Fruit fly (Drosophila melanogaster) whole organism, embryonic: Measurements from ENCODE around the gene Sec5.

Experiments used
- CG11504 ChIP-seq: fragments of 200-800 bp; sonication (Bioruptor generic); optimal IDR thresholded peaks from 3 replicates; lab custom pipeline; 2019; ENCODE audit warnings: missing biosample characterization, mild to moderate bottlenecking, missing genetic modification characterization, moderate library complexity
- CG14014 ChIP-seq: fragments of 200-800 bp; sonication (Bioruptor generic); IDR thresholded peaks from 2 replicates; pipeline ENCODE4 v1.3.6; 2022; ENCODE audit warnings: missing biosample characterization, missing genetic modification characterization
- CG2678 ChIP-seq: fragments of 200-800 bp; sonication (Bioruptor generic); optimal IDR thresholded peaks from 3 replicates; lab custom pipeline; 2019; ENCODE audit warnings: missing biosample characterization, mild to moderate bottlenecking, missing genetic modification characterization, moderate library complexity
- CG34376 ChIP-seq: fragments of 200-800 bp; sonication (Bioruptor generic); optimal IDR thresholded peaks from 2 replicates; lab custom pipeline; 2018; ENCODE audit warnings: missing biosample characterization, mild to moderate bottlenecking, missing genetic modification characterization
- Camta ChIP-seq: fragments of 200-800 bp; sonication (Bioruptor generic); optimal IDR thresholded peaks from 2 replicates; lab custom pipeline; 2016; ENCODE audit warnings: missing biosample characterization, missing genetic modification characterization
- Chrac-16 ChIP-seq: fragments of 200-800 bp; sonication (Bioruptor generic); optimal IDR thresholded peaks from 3 replicates; lab custom pipeline; 2016; ENCODE audit warnings: missing biosample characterization, missing genetic modification characterization
- Sox102F ChIP-seq: fragments of 200-800 bp; sonication (Bioruptor generic); optimal IDR thresholded peaks from 2 replicates; lab custom pipeline; 2018; ENCODE audit warnings: missing biosample characterization, mild to moderate bottlenecking, missing genetic modification characterization, moderate library complexity
- dmrt11E ChIP-seq: fragments of 200-800 bp; sonication (Bioruptor generic); optimal IDR thresholded peaks from 3 replicates; lab custom pipeline; 2018; ENCODE audit warnings: missing biosample characterization, mild to moderate bottlenecking, missing genetic modification characterization, moderate library complexity
- lilli ChIP-seq: fragments of 200-800 bp; sonication (Bioruptor generic); optimal IDR thresholded peaks from 3 replicates; lab custom pipeline; 2016; ENCODE audit warnings: missing biosample characterization, missing genetic modification characterization
- slp2 ChIP-seq: fragments of 200-800 bp; sonication (Bioruptor generic); optimal IDR thresholded peaks from 2 replicates; lab custom pipeline; 2016; ENCODE audit warnings: missing biosample characterization, missing genetic modification characterization
- usp ChIP-seq: fragments of >200 bp; optimal IDR thresholded peaks from 2 replicates; lab custom pipeline; 2017; ENCODE audit warnings: missing biosample characterization, missing genetic modification characterization

DNA sequence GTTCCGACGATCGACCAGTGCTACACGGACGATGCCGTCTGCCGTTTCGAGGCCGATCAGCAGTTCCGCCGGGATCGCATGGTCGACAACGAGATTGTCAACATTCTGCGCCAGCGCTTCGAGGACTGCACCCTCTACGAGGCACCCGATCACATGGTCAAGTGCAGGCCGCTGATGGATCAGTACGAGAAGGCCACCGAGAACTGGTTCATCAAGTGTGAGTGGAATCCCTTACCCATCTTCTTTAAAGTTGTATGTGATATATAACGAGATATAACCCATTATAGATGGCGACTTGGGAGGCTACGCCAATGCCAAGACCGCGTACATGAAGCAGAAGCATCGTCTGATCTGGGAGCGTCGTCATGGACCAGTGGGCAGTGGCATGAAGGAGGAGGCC lies 9.7 kb downstream of the Sec5 start:
- TF ChIP-seq lilli (no peak), CG14014 (no peak), CG34376 (GFP tag; lab: Kevin White, UChicago) (no peak), Sox102F (GFP tag; lab: Kevin White, UChicago) (no peak), dmrt11E (no peak), slp2 (no peak), CG2678 (tag; lab: Kevin White, UChicago) (no peak), usp (no peak), Chrac-16 (GFP tag; lab: Kevin White, UChicago) (no peak), Camta (GFP tag; lab: Kevin White, UChicago) (no peak), CG11504 (no peak)
